Fruit fly (Drosophila melanogaster): ENCODE data around the gene pnt.

pnt gene

dm6 chr3R:23374290-23374689, 28.3 kb upstream of the pnt start:
- no peak for TF ChIP-seq Myc (optimal IDR thresholded peaks at IDR 0.05)
- TF ChIP-seq usp (GFP tag; optimal IDR thresholded peaks at IDR 0.05): no peak
- TF ChIP-seq woc (GFP tag; optimal IDR thresholded peaks at IDR 0.05): no peak
- peak; percentile 47 for TF ChIP-seq fru (GFP tag; optimal IDR thresholded peaks at IDR 0.05)
- TF ChIP-seq Jra (GFP tag; optimal IDR thresholded peaks at IDR 0.05): no peak
- no peak for TF ChIP-seq dsf (GFP tag; optimal IDR thresholded peaks at IDR 0.05; ENCODE audit: borderline replicate concordance)
- TF ChIP-seq jim (GFP tag; optimal IDR thresholded peaks at IDR 0.05): peak; percentile 98
- TF ChIP-seq OdsH (GFP tag; optimal IDR thresholded peaks at IDR 0.05): no peak
- peak; percentile 46 for TF ChIP-seq Vsx2 (GFP tag; optimal IDR thresholded peaks at IDR 0.05; ENCODE audit: partially characterized antibody)
- TF ChIP-seq tai (GFP tag; optimal IDR thresholded peaks at IDR 0.05): no peak
- peak; percentile 17 for TF ChIP-seq HLH106 (tag; optimal IDR thresholded peaks at IDR 0.05)
- no peak for TF ChIP-seq foxo (GFP tag; optimal IDR thresholded peaks at IDR 0.05)
- TF ChIP-seq pan (optimal IDR thresholded peaks at IDR 0.05): no peak
- TF ChIP-seq h (GFP tag; optimal IDR thresholded peaks at IDR 0.05): peak; percentile 76
- TF ChIP-seq sv (GFP tag; optimal IDR thresholded peaks at IDR 0.05): no peak
- peak; percentile 54 for TF ChIP-seq Hnf4 (GFP tag; optimal IDR thresholded peaks at IDR 0.05)
- TF ChIP-seq psq (GFP tag; optimal IDR thresholded peaks at IDR 0.05): no peak
- TF ChIP-seq Dif (GFP tag; optimal IDR thresholded peaks at IDR 0.05; ENCODE audit: partially characterized antibody): no peak
- no peak for TF ChIP-seq Dfd (GFP tag; optimal IDR thresholded peaks at IDR 0.05)
- TF ChIP-seq ey (GFP tag; optimal IDR thresholded peaks at IDR 0.05): no peak
- TF ChIP-seq Hr83 (GFP tag; optimal IDR thresholded peaks at IDR 0.05; ENCODE audit: poor library complexity, severe bottlenecking): peak; percentile 35
- TF ChIP-seq brk (GFP tag; optimal IDR thresholded peaks at IDR 0.05): no peak
- TF ChIP-seq CG9705 (GFP tag; optimal IDR thresholded peaks at IDR 0.05): no peak
- peak; percentile 73 for TF ChIP-seq br (GFP tag; optimal IDR thresholded peaks at IDR 0.05)
- TF ChIP-seq GATAd (GFP tag; optimal IDR thresholded peaks at IDR 0.05): no peak
- TF ChIP-seq Rel (GFP tag; optimal IDR thresholded peaks at IDR 0.05): peak; percentile 16
- TF ChIP-seq Rel (tag; optimal IDR thresholded peaks at IDR 0.05): peak; percentile 76
- no peak for TF ChIP-seq N (GFP tag; optimal IDR thresholded peaks at IDR 0.05)
- no peak for TF ChIP-seq sage (GFP tag; optimal IDR thresholded peaks at IDR 0.05)
- TF ChIP-seq Abd-B (GFP tag; optimal IDR thresholded peaks at IDR 0.05): no peak
- peak; percentile 90 for TF ChIP-seq CrebA (GFP tag; optimal IDR thresholded peaks at IDR 0.05; ENCODE audit: borderline replicate concordance)
- TF ChIP-seq lola (GFP tag; optimal IDR thresholded peaks at IDR 0.05): no peak
- no peak for TF ChIP-seq CG32264 (GFP tag; optimal IDR thresholded peaks at IDR 0.05)
- no peak for TF ChIP-seq Hr78 (GFP tag; optimal IDR thresholded peaks at IDR 0.05)
- peak; percentile 20 for TF ChIP-seq rgr (GFP tag; optimal IDR thresholded peaks at IDR 0.05)
- TF ChIP-seq Sp1 (GFP tag; optimal IDR thresholded peaks at IDR 0.05): peak; percentile 71
- no peak for TF ChIP-seq Mio (GFP tag; optimal IDR thresholded peaks at IDR 0.05)
- TF ChIP-seq dmrt93B (GFP tag; optimal IDR thresholded peaks at IDR 0.05): no peak
- TF ChIP-seq dl (GFP tag; optimal IDR thresholded peaks at IDR 0.05; ENCODE audit: insufficient read depth in 1 of 2, partially characterized antibody in 2 of 2): no peak

DNA sequence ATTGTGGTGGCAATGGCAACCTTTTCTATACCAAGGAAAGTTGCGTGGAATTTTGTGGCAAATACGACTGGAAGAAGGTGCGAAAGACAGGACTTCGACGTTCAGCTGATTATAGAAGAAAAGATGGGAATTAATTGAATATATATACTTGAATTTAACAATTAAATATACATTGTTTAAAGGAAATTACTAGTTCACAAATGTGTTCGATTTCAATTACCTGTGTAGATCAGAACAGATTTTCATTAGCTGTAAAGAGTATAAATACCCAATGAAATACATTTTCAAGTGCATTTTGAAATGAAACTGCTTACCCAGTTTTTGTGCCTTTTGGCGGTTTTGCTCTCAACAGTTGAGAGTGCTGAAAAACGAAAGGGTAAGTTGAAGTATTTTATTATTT, 27.4 kb upstream of the pnt start, which contains the start of gene CG42828:
CG42828 (plus strand) TSS at position 301 of the 400 bp plus-strand sequence.
- no peak for TF ChIP-seq fru (GFP tag; optimal IDR thresholded peaks at IDR 0.05)
- no peak for TF ChIP-seq HLH106 (tag; optimal IDR thresholded peaks at IDR 0.05)
- TF ChIP-seq dmrt93B (GFP tag; optimal IDR thresholded peaks at IDR 0.05): no peak
- TF ChIP-seq woc (GFP tag; optimal IDR thresholded peaks at IDR 0.05): no peak
- TF ChIP-seq pan (optimal IDR thresholded peaks at IDR 0.05): no peak
- TF ChIP-seq Dfd (GFP tag; optimal IDR thresholded peaks at IDR 0.05): no peak

DNA sequence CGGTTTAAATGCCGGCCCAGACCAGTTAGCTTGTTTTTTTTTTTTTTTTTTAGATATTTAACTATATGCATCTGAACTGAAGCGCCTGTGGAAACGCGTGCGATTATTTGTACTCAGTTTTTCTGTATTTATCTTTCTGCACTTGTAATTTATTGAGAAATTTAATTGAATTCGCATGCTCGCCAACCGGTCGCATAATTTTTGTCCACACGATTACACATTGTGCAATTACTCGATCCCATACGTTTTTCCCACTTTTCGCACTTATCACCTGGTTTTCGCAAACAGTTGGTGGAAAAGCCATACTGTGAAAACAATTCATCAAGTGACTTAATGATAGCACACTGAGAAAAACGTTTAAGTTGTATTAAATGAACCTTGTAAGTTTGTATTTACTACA, 26.7 kb upstream of the pnt start, which contains the start of gene CG42827:
CG42827 (plus strand) TSS at position 301 of the 400 bp plus-strand sequence.
- TF ChIP-seq fru (GFP tag; optimal IDR thresholded peaks at IDR 0.05): no peak
- no peak for TF ChIP-seq jim (GFP tag; optimal IDR thresholded peaks at IDR 0.05)
- no peak for TF ChIP-seq Jra (GFP tag; optimal IDR thresholded peaks at IDR 0.05)
- no peak for TF ChIP-seq CrebA (GFP tag; optimal IDR thresholded peaks at IDR 0.05; ENCODE audit: borderline replicate concordance)
- TF ChIP-seq Vsx2 (GFP tag; optimal IDR thresholded peaks at IDR 0.05; ENCODE audit: partially characterized antibody): no peak
- no peak for TF ChIP-seq Dfd (GFP tag; optimal IDR thresholded peaks at IDR 0.05)
- TF ChIP-seq Mio (GFP tag; optimal IDR thresholded peaks at IDR 0.05): no peak
- no peak for TF ChIP-seq br (GFP tag; optimal IDR thresholded peaks at IDR 0.05)
- no peak for TF ChIP-seq Hr83 (GFP tag; optimal IDR thresholded peaks at IDR 0.05; ENCODE audit: poor library complexity, severe bottlenecking)
